Fruit fly (Drosophila melanogaster): ENCODE results near the gene p.

DNA sequence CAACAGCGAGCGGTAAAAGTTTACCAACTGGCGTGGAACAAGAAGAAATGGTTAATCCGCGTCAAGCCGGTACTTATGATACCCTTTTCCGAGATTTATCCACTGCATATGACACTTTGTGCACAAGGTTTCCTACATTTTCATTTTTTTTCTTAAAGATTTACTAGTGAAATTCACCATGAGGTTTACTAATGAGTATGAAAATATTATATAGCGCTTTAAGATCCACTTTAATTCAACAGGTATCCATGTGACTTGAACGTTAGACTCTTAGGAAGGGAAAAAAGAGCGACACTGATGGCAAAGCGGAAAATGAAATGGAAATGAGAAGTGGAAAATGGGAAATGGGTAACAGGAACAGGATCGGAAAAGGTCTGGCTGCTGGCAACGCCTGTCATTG is 31.9 kb downstream of the p start:
- TF ChIP-seq Dll (optimal IDR thresholded peaks at IDR 0.05) (no peak), usp (GFP tag; optimal IDR thresholded peaks at IDR 0.05) (no peak), CG8478 (optimal IDR thresholded peaks at IDR 0.05) (no peak), EcR (GFP tag; optimal IDR thresholded peaks at IDR 0.05) (no peak), psq (optimal IDR thresholded peaks at IDR 0.05) (no peak)
